Fruit fly (Drosophila melanogaster): ENCODE data around the gene CG5455.

DNA sequence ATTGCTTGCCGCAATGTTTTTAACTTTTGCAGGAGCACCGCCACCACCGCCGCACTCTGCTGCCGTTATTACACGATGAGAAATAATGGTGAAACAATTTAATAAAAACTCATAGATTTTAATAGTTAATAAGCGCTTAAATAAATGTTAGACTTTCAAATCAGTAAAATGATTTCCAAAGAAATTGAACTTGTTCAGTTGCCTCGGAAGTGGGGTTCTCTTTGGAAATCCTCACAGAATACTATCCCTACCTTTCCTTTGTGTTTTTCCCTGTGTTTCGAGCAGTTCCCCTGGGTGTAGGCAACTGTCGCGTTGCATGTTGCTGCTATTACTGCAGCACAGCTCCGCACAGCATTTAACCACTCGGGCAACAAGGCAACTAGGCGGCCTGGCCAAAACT lies 33.1 kb upstream of the CG5455 start:
- TF ChIP-seq CG5204 (GFP tag; optimal IDR thresholded peaks at IDR 0.05) (no peak), Mnt (GFP tag; optimal IDR thresholded peaks at IDR 0.05) (no peak), kay (GFP tag; ENCODE audit: borderline replicate concordance) (no peak), CG12768 (GFP tag; optimal IDR thresholded peaks at IDR 0.05) (no peak), toe (GFP tag; optimal IDR thresholded peaks at IDR 0.05) (no peak), CG11617 (GFP tag; optimal IDR thresholded peaks at IDR 0.05) (no peak), cnc (optimal IDR thresholded peaks at IDR 0.05) (no peak)

All from whole organism, adult.